Fruit fly (Drosophila melanogaster) whole organism: ENCODE data around the gene Tie.

Experiments used
- Dll ChIP-seq: fragments of >200 bp; optimal IDR thresholded peaks from 2 replicates; lab custom pipeline; 2017
- psq ChIP-seq: fragments of >200 bp; optimal IDR thresholded peaks from 2 replicates; lab custom pipeline; 2017
- usp ChIP-seq: fragments of >200 bp; optimal IDR thresholded peaks from 2 replicates; lab custom pipeline; 2017; ENCODE audit warnings: missing biosample characterization, missing genetic modification characterization, mixed read lengths

DNA sequence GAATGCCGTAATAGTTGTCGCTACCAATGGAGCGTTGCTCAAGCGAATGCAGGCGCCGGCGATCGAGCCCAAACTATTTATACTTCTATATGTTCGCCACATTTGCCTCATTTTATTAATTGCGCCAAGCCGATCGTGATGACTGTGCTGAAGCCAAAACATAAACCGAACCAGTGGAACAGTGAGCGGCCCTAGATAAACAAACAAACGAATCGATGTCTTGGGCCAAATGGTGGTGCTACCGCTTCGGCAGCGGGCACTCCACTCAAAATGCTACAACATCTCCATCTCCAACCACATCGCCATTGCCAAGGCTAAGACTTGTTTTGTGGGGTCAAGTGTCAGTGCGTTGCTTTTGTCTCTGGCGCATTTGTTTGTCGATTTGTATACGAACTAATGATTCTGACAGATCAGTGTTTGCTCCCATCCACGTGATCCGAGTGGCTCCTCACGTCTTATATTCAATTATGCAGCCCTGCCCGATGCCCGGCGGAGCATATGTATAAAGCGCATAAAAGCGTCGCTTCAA lies 68.1 kb downstream of the Tie start, which contains the start of gene CG15024:
- TF ChIP-seq psq (lab: Kevin White, UChicago) (no peak), usp (GFP tag; lab: Kevin White, UChicago) (no peak), Dll (lab: Kevin White, UChicago) (no peak)
